Fruit fly (Drosophila melanogaster): ENCODE data around the gene ko.

Gene ko

DNA sequence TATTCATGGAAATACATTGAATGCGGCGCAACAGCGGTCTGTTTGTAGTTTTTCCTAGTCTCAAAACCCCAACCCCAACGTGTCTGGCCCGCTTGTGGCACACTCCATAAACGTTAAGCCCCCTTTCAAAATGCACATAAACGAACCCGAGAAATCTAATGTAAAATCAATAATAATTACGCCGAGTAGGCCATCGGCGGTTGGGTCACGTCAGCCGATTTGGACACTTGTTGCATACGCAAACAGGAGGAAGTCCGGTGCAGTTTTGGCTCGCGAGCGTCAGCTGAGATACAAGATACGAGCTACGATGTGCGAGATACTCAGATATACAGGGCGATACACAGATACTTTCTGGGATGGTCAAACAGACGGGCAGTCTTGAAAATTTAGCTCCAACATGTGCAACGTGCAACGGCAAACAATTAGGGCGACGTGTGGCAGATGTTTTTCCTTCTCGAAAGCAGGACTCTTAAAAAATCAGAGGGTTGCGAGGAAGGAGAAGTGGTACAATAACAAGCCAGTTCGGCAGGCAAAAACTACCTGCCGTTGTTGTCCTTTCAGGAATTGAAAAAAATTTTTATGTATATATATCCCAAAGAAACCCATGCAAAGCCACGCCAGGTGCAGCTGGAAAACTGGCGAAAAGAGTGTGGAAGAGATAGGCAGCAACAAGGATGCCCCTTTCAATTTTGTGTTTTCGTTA, 64.6 kb downstream of the ko start:
- no peak for TF ChIP-seq noc (tag; optimal IDR thresholded peaks at IDR 0.05)

DNA sequence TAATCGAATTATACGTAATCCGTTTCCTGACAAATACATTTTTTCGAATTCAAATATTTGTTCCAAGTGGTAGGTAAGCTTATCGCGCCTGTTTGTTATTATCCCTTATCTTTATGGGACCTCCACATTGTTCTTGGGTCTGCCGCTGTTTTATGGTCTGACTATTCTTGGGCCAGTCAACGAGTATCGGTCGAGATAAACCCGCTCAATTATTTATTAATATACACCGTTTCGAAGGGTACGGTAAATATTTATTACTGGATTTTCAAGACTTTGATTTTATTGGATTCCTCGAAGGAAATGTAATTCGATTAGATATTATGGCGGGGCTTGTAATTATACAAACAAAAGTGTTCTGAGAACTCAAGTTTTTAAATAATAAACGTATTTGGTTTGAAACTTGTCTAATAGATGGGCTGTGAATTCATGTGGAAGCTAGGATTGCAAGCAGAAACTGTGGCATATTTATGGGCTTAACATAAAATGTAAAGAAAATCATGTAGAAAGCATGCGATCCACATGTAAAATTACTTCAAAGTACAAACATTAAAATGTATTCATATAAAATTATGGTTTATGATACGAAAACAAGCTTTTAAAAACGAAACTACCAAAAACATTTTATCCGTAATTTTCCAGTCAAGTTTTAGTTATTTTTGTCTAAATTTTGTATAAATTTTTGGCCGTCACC, 65.6 kb downstream of the ko start, which contains the start of gene CG43072:
Gene CG43072 (plus strand): TSS at position 641 of the 691 bp plus-strand sequence.
- TF ChIP-seq noc (tag; optimal IDR thresholded peaks at IDR 0.05): peak; percentile 35

DNA sequence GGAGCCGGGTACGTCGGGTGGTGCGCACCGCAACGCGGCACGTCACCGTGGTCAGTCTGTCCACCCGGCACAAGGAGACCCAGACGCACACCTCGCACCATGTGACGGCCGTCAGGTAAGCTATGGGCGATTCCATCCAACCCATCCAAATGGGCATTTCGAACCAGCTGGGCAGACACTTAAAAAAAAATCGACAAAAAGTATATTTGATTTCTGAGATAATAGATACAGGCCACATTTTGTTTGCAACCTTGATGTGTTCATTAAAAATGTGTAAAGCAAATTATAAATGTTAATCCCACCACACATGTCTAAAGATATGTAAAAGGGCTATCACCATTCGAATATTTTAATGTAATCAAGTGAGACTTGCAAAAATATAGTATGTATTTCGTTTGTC, 66.4 kb downstream of the ko start:
- TF ChIP-seq noc (tag; optimal IDR thresholded peaks at IDR 0.05): no peak

DNA sequence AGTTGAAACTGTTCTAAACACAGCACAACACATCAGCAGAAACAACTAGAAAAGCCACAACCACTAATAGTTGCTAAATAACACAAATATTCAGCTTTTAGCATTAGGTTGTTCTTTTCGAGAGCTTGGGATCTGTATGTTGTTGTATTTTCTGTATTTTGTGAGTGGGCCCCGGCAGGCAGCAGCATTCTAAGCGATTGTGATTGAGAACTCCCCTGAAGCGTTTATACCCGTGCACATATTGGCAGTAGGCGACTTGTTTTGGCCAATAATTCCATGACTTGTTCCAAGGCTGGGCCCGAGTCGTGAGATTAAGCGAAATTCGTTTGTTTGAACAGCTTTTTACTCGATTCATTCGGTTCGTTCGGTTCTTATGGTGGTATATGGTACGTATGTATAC, 69.0 kb downstream of the ko start:
- no peak for TF ChIP-seq noc (tag; optimal IDR thresholded peaks at IDR 0.05)

DNA sequence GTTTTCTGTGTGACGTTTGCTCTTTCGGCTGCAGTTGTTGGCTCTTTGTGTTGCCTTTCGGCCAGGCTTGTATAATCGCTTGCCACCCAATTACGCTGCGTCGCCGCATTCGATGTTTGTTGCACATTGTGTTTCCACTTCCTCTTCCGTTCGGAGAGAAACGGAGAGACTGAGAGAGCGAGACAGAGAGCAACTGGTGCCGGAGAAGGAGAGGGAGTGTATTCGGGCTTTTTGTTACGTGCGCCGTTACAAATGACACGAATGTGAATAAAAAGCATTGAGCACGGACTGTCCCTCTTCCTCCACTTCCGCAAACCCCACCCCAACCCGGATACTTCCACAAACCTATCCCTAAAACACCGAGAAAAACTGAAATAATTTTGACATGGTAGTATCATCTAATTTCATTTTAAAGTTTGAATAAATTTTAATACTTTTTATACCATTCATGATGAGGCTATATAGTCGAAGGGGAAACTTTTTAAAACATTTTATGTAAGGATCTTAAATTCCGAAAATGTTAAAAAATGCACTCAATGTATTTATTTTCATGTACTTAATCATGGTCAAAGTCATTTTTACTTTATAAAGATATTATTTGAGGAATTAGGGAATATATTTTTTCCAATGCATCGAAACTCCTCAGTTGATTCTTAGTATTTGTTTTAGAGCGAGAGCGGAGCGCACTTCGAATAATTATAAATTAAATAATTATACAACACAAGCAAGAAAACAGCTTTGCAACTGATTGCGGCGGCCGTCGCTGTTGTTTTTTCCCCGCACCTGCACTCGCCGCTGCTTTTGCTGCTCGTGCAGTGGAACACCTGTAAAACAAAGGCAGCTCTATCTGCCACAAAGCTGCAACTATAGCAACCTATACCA, 70.5 kb downstream of the ko start:
- no peak for TF ChIP-seq noc (tag; optimal IDR thresholded peaks at IDR 0.05)

DNA sequence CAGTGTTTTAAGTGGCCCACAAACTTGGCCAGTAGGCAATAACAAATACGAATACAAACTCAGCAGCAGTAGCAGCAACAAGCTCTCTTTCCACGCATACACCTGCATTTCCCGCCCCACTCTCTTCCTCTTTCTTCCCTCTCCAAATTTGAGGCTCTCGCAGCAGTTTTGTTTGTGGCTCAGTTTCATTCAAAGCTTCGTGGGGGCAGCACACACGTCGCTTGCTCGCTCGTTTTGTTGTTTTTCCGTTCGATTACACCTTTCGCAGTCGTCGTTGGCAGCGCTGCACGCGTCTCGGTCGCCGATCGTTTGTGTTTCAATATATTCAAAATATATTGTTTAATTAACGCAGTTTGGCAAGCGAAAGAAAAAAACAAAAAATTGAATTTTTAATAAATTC, 72.3 kb downstream of the ko start:
- peak; percentile 7 for TF ChIP-seq noc (tag; optimal IDR thresholded peaks at IDR 0.05)

DNA sequence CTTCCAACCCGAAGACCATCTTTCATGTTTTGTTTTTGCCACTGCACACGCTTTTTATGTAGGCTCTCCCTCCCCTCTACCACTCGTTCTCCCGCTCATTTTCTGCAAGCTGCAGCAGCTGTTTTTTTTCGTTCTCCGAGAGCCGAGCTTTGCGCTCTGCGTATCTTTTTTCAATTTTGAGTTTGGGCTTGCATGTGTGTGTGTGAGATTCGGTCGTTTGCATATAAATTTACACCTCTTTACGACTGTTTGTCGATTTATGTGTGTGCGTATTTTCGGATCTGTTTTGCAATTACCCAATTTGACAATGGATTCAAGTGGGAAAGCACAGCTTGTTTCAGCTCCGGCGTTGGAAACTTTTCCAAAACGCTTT, 73.4 kb downstream of the ko start:
- TF ChIP-seq noc (tag; optimal IDR thresholded peaks at IDR 0.05): no peak

DNA sequence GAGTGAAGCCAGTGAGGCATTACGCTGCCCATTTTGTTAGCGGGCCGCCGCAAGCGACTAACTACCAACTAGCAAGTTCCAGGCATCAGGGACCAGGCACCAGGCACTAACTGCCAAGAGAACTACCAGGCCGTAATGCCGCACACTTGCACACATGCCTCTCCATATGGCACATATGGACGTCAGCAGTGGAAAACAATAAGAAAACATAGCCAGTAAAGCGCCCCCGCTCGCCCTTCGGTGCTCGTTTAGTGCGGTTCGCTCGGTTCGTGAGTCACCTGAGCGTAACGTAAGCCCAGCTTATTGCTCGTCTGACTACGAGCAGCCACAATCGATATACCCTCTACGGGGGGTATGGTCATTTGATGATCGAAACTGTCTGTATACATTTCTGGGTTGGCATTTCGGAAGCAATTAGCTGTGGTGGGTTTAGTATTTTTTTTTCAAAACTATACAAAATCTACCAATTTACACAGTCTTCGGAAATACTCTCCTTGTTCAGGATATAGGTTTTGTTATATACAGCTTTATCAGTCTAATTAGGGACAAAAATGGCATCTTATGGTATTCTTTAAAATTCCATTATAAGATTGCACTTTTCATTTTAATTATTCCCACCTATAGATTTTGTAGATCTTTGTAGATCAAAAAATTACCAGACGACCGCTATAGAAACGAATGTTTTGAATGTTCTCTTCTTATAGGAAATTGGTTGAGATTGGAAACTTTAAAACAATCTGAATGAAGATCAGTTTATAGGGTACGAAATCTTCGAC, 74.0 kb downstream of the ko start:
- TF ChIP-seq noc (tag; optimal IDR thresholded peaks at IDR 0.05): no peak

DNA sequence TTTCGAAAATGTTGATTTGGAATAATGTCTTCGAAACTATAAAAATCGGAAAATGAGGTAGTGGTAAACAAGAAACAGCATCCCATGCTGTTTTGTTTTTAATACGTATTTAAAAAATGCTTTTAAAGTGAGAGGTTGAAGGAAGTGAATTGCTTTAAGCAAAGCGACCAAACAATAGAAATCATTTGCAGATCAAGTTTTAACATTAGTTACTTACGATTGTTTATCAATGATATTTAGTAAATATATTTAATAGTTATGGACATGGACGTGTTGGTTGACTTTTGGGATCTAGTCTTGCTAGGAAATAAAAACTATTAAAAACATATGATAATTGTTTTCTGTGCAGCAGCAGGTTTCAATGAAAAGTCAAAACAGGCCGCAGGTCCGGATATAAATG, 74.7 kb downstream of the ko start:
- TF ChIP-seq noc (tag; optimal IDR thresholded peaks at IDR 0.05): no peak

DNA sequence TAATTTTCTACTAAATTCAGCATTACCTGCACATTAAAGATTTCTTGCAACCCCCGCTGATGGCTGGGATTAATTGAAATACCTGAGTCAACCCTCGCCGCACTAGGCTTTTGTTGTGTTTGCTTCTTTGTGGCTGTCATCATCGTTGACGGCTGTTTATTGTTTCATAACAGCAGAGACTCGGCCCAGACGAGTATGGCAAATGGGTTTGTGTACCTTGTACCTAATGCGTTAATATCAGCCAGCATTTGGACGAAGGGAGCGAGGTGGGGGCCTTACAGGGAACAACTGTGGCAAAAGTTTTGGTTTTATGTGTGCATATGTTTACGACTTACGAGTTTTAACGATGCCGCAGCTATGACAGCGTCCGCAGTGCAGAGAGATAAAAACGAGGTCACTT, 75.1 kb downstream of the ko start:
- TF ChIP-seq noc (tag; optimal IDR thresholded peaks at IDR 0.05): no peak

DNA sequence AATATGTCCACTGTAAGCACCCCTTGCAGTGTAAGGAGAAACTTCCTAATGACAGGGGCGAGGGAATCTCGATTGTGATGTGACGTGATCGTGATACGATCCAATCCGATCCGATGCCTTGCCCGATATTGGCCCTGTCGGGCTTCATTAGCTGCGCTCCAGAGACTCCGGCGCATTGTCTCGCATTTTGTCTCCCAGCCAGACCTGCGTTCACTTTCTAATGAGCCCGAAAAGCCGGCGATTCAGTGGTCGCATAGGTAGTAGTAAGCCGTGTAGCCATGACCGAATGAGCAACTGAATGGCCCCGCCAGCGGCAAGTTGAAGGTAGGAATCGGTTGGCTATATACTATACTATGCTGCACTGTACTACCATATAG, 76.1 kb downstream of the ko start:
- no peak for TF ChIP-seq noc (tag; optimal IDR thresholded peaks at IDR 0.05)

DNA sequence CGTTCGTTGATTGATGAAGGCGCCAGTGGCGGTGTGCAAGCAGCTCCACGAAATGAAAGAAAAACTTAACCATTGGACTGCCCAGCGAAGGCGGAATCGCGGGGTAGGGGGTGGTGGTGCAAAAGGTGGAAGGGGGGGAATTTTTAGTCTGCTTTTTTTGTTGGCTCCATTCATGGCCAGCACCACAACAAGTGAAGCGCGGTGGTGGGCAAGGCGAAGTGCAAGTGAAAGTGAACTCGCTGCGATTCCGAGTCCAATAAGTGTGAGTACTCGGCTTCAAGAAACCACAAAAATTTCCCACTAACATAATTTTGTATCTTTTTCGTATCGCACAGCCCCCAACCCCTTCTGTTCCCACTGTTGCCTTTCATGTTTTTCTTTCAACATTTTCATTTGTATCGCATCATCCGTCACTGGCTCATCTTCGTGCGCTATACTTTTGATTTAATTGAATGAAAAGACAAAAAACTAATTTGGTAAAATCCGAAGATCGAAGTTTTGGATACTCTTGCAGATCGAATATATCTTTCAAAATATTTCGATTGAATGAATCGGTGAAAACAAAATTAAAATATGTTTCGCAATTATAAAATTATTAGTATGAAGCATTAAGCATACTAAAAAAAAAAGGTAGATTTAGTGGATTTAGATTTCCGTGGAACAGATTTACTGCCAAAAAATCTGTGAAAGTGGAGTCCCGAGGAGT, 76.6 kb downstream of the ko start:
- no peak for TF ChIP-seq noc (tag; optimal IDR thresholded peaks at IDR 0.05)

DNA sequence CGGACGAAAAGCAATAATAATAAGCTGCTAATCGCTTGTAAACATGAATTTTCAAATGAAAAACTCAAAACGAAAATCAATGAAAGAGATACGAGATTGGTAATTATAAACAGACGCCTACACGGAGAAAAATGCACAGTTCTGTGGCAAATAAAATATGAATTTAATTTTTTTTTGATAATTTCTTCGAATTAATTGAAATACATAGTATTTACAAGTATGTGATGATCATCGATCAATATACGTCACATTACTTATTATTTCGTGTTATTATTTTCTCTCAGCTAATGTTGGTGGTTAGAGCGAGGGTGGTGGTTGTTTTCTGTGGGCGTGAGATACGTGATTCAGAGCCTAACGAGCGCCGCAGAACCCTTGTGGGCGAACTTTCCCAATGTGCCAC, 77.2 kb downstream of the ko start:
- no peak for TF ChIP-seq noc (tag; optimal IDR thresholded peaks at IDR 0.05)

DNA sequence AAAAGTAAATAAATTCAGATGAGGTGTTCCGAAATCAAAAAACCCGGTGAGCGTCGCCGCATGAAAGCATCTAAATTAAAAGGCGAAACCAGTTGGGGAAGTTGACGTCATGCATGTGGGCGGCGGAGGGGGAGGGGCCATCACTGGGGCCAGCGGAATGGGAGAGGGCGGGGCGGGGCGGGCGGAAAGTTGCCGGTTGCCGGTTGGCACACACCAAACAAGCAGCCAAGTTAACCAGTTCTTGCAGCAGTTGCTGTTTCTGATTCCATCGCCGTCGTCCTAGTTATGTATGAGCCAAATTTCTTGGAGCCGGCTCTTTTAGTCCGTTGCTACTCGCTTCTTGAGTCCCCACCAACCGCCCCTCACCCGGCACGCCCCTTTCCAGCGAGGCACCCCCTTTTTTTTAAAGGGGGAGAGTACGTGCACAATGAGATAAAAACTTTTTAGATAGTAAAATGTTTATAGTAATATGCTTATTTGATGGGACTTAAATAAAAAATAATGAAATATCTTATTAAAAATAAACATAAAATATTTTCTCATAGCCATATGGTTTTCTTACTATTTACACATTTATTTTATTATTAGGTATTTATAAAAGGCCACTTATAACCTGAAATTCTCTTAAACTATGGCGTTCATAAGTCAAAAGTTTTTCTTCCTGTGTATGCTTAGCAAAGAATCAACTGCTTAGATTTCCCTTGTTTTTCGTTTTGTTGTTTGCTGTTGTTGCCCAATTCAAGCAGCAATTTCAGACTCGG, 78.6 kb downstream of the ko start:
- TF ChIP-seq noc (tag; optimal IDR thresholded peaks at IDR 0.05): no peak

All from whole organism, larva.